Fruit fly (Drosophila melanogaster) whole organism, embryonic: ENCODE data around the gene CG46309.

Source experiments
- CG10431 ChIP-seq: fragments of 200-800 bp; sonication (Bioruptor generic); optimal IDR thresholded peaks from 3 replicates; lab custom pipeline; 2018; ENCODE audit warnings: missing biosample characterization, mild to moderate bottlenecking, missing genetic modification characterization
- CG14860 ChIP-seq: fragments of 200-800 bp; sonication (Bioruptor generic); IDR thresholded peaks from 3 replicates; pipeline ENCODE4 v1.3.6; 2022; ENCODE audit warnings: missing biosample characterization, missing genetic modification characterization; ENCODE audit not compliant: partially characterized antibody
- CG15514 ChIP-seq: fragments of 200-800 bp; sonication (Bioruptor generic); optimal IDR thresholded peaks from 3 replicates; lab custom pipeline; 2017; ENCODE audit warnings: missing biosample characterization, missing genetic modification characterization, mild to moderate bottlenecking, moderate library complexity, missing genetic modification reagents
- CG16813 ChIP-seq: fragments of 200-800 bp; sonication (Bioruptor generic); IDR thresholded peaks from 3 replicates; pipeline ENCODE4 v1.3.6; 2022; ENCODE audit warnings: missing biosample characterization, missing genetic modification characterization; ENCODE audit not compliant: partially characterized antibody
- CG17385 ChIP-seq: fragments of 200-800 bp; sonication (Bioruptor generic); optimal IDR thresholded peaks from 3 replicates; lab custom pipeline; 2018; ENCODE audit warnings: missing biosample characterization, mild to moderate bottlenecking, missing genetic modification characterization
- CG17568 ChIP-seq: fragments of 200-800 bp; sonication (Bioruptor generic); optimal IDR thresholded peaks from 2 replicates; lab custom pipeline; 2018; ENCODE audit warnings: missing biosample characterization, mild to moderate bottlenecking, missing genetic modification characterization, moderate library complexity
- CG18599 ChIP-seq: fragments of 200-800 bp; sonication (Bioruptor generic); optimal IDR thresholded peaks from 3 replicates; lab custom pipeline; 2017; ENCODE audit warnings: missing biosample characterization, missing genetic modification characterization, mild to moderate bottlenecking, moderate library complexity, missing genetic modification reagents
- CG2120 ChIP-seq: fragments of 200-800 bp; sonication (Bioruptor generic); optimal IDR thresholded peaks from 3 replicates; lab custom pipeline; 2016; ENCODE audit warnings: missing biosample characterization, missing genetic modification characterization
- CG2202 ChIP-seq: fragments of 200-800 bp; sonication (Bioruptor generic); optimal IDR thresholded peaks from 2 replicates; lab custom pipeline; 2018; ENCODE audit warnings: missing biosample characterization, mild to moderate bottlenecking, missing genetic modification characterization
- CG2678 ChIP-seq: fragments of 200-800 bp; sonication (Bioruptor generic); optimal IDR thresholded peaks from 3 replicates; lab custom pipeline; 2019; ENCODE audit warnings: missing biosample characterization, mild to moderate bottlenecking, missing genetic modification characterization, moderate library complexity
- CG2712 ChIP-seq: fragments of 200-800 bp; optimal IDR thresholded peaks from 3 replicates; lab custom pipeline; 2019; ENCODE audit warnings: missing biosample characterization, mild to moderate bottlenecking, missing genetic modification characterization, moderate library complexity
- CG31441 ChIP-seq: fragments of 200-800 bp; sonication (Bioruptor generic); IDR thresholded peaks from 2 replicates; pipeline ENCODE4 v1.3.6; 2022; ENCODE audit warnings: missing biosample characterization, missing genetic modification characterization
- CG32767 ChIP-seq: fragments of 200-800 bp; sonication (Bioruptor generic); IDR thresholded peaks from 2 replicates; pipeline ENCODE4 v1.3.6; 2022; ENCODE audit warnings: missing biosample characterization, missing genetic modification characterization
- CG6791 ChIP-seq: fragments of 200-800 bp; sonication (Bioruptor generic); IDR thresholded peaks from 3 replicates; pipeline ENCODE4 v1.3.6; 2022; ENCODE audit warnings: missing biosample characterization, missing genetic modification characterization; ENCODE audit not compliant: partially characterized antibody
- CG7963 ChIP-seq: fragments of 200-800 bp; sonication (Bioruptor generic); IDR thresholded peaks from 3 replicates; pipeline ENCODE4 v1.3.6; 2022; ENCODE audit warnings: missing biosample characterization, missing genetic modification characterization; ENCODE audit not compliant: partially characterized antibody
- CG9727 ChIP-seq: fragments of 200-800 bp; sonication (Bioruptor generic); optimal IDR thresholded peaks from 3 replicates; lab custom pipeline; 2017; ENCODE audit warnings: missing biosample characterization, mild to moderate bottlenecking, missing genetic modification characterization
- CG9817 ChIP-seq: fragments of 200-800 bp; sonication (Bioruptor generic); optimal IDR thresholded peaks from 2 replicates; lab custom pipeline; 2018; ENCODE audit warnings: missing biosample characterization, mild to moderate bottlenecking, missing genetic modification characterization, moderate library complexity
- Camta ChIP-seq: fragments of 200-800 bp; sonication (Bioruptor generic); optimal IDR thresholded peaks from 2 replicates; lab custom pipeline; 2016; ENCODE audit warnings: missing biosample characterization, missing genetic modification characterization
- Chrac-16 ChIP-seq: fragments of 200-800 bp; sonication (Bioruptor generic); optimal IDR thresholded peaks from 3 replicates; lab custom pipeline; 2016; ENCODE audit warnings: missing biosample characterization, missing genetic modification characterization
- Doc2 ChIP-seq: fragments of 200-800 bp; sonication (Bioruptor generic); IDR thresholded peaks from 2 replicates; pipeline ENCODE4 v1.3.6; 2022; ENCODE audit warnings: missing biosample characterization, missing genetic modification characterization
- GATAe ChIP-seq: fragments of 200-800 bp; sonication (Bioruptor generic); conservative IDR thresholded peaks from 2 replicates; pipeline ENCODE4 v1.3.6; 2022; ENCODE audit warnings: missing biosample characterization, missing genetic modification characterization
- HLH4C ChIP-seq: fragments of 200-800 bp; sonication (Bioruptor generic); IDR thresholded peaks from 3 replicates; pipeline ENCODE4 v1.3.6; 2022; ENCODE audit warnings: missing biosample characterization, missing genetic modification characterization; ENCODE audit not compliant: partially characterized antibody
- Hr39 ChIP-seq: fragments of >200 bp; optimal IDR thresholded peaks from 2 replicates; lab custom pipeline; 2017
- Lpt ChIP-seq: fragments of >200 bp; optimal IDR thresholded peaks from 2 replicates; lab custom pipeline; 2018; ENCODE audit warnings: missing biosample characterization, missing genetic modification characterization
- MTF-1 ChIP-seq: fragments of 200-800 bp; sonication (Bioruptor generic); optimal IDR thresholded peaks from 2 replicates; lab custom pipeline; 2018; ENCODE audit warnings: missing biosample characterization, mild to moderate bottlenecking, missing genetic modification characterization, borderline replicate concordance
- Med ChIP-seq: fragments of 200-800 bp; sonication (Bioruptor generic); peaks from one replicate; lab custom pipeline; 2016; ENCODE audit warnings: missing biosample characterization, missing genetic modification characterization, mild to moderate bottlenecking, inconsistent platforms, moderate library complexity
- Nf-YB ChIP-seq: fragments of 200-800 bp; sonication (Bioruptor generic); optimal IDR thresholded peaks from 3 replicates; lab custom pipeline; 2019; ENCODE audit warnings: missing biosample characterization, mild to moderate bottlenecking, missing genetic modification characterization, moderate library complexity
- Rx ChIP-seq: fragments of 200-800 bp; sonication (Bioruptor generic); IDR thresholded peaks from 2 replicates; pipeline ENCODE4 v1.3.6; 2022; ENCODE audit warnings: missing biosample characterization, missing genetic modification characterization
- Scr ChIP-seq: fragments of 200-800 bp; sonication (Bioruptor generic); IDR thresholded peaks from 2 replicates; pipeline ENCODE4 v1.3.6; 2022; ENCODE audit warnings: missing biosample characterization, missing genetic modification characterization; ENCODE audit not compliant: partially characterized antibody
- bbx ChIP-seq: fragments of 200-800 bp; sonication (Bioruptor generic); IDR thresholded peaks from 2 replicates; pipeline ENCODE4 v1.3.6; 2022; ENCODE audit warnings: missing biosample characterization, missing genetic modification characterization; ENCODE audit not compliant: partially characterized antibody
- grau ChIP-seq: fragments of 200-800 bp; optimal IDR thresholded peaks from 3 replicates; lab custom pipeline; 2019; ENCODE audit warnings: missing biosample characterization, mild to moderate bottlenecking, missing genetic modification characterization, moderate library complexity
- hkb ChIP-seq, 2 experiments: fragments of 200-800 bp in 1 of 2; fragments of >200 bp in 1 of 2; sonication (Bioruptor generic) in 1 of 2; IDR thresholded peaks in 1 of 2; optimal IDR thresholded peaks in 1 of 2; 2 replicates each; pipeline versions ENCODE4 v1.3.6 to Lab custom; 2017 to 2022; ENCODE audit warnings: missing biosample characterization in 1 of 2, missing genetic modification characterization in 1 of 2
- hth ChIP-seq: fragments of >200 bp; optimal IDR thresholded peaks from 2 replicates; lab custom pipeline; 2017; ENCODE audit warnings: inconsistent platforms
- insv ChIP-seq, 2 experiments: fragments of 200-800 bp; sonication (Bioruptor generic); optimal IDR thresholded peaks; 3 replicates each; lab custom pipeline; 2016 to 2018; ENCODE audit warnings: missing biosample characterization in 2 of 2, missing genetic modification characterization in 2 of 2
- pan ChIP-seq, 4 experiments: fragments of >200 bp in 3 of 4; fragments of 200-800 bp in 1 of 4; sonication (Bioruptor generic) in 1 of 4; optimal IDR thresholded peaks in 3 of 4; IDR thresholded peaks in 1 of 4; 2 replicates each; pipeline versions ENCODE4 v1.3.6 to Lab custom; 2017 to 2022; ENCODE audit warnings: missing biosample characterization in 2 of 4, missing genetic modification characterization in 2 of 4, mixed read lengths in 1 of 4
- pum ChIP-seq: fragments of 200-800 bp; sonication (Bioruptor generic); optimal IDR thresholded peaks from 2 replicates; lab custom pipeline; 2016; ENCODE audit warnings: missing biosample characterization, missing genetic modification characterization
- sima ChIP-seq: fragments of 200-800 bp; sonication (Bioruptor generic); optimal IDR thresholded peaks from 2 replicates; lab custom pipeline; 2016; ENCODE audit warnings: missing biosample characterization, missing genetic modification characterization
- tio ChIP-seq: fragments of 200-800 bp; sonication (Bioruptor generic); optimal IDR thresholded peaks from 2 replicates; lab custom pipeline; 2017; ENCODE audit warnings: missing biosample characterization, missing genetic modification characterization, inconsistent platforms
- vvl ChIP-seq: fragments of 200-800 bp; sonication (Bioruptor generic); IDR thresholded peaks from 2 replicates; pipeline ENCODE4 v1.3.6; 2022; ENCODE audit warnings: missing biosample characterization, missing genetic modification characterization

CG46309 gene

DNA sequence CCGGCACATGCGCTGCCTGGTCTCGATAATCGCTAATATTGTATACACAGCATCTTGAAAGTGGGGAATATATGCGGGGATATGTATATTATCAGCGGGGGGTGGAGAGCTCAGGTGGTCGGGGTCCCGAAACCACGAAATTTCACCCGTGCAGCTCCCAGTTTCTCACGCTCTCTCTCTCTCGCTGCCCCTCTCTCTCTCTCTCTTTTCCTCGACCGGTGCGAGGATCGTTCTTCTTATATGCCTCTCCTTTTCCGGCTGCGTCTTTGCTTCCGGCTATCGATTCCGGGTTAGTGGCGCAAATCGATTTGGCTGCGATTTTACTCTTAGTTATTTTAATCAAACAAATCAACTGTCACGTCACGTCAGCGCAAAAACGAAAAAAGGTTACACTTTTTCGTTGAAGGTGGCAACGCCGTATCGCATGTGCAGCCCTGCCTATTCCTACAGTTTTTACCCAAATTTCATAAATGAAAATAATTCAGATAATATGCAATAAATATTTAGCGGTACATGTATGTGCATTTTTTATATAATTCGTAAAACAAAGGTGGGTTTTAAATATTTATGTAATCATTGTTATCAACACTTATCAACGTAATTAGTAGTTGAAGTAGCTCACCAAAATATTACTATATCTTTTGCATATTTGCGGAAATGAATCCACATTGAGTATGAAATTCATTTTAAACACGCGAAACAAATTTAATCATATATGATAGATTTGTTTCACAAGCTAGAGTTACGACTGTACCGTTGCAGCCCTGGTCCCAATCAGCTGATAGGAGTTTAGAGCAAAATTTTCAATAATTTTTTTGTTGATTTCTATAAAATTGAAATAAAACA is 48.1 kb upstream of the CG46309 start, which contains the start of the genes heix and CG17328 (continued):
- TF ChIP-seq CG17385 (GFP tag; lab: Kevin White, UChicago) (peak; percentile 58), Lpt (GFP tag; lab: Kevin White, UChicago) (no peak), MTF-1 (GFP tag; lab: Kevin White, UChicago) (no peak), tio (GFP tag; lab: Kevin White, UChicago) (peak; percentile 80), Nf-YB (GFP tag; lab: Kevin White, UChicago) (peak; percentile 43), sima (GFP tag; lab: Kevin White, UChicago) (no peak), hkb (optimal IDR thresholded peaks at IDR 0.05; lab: Kevin White, UChicago) (peak; percentile 4), hkb (GFP tag; IDR thresholded peaks at IDR 0.05; lab: Robert Waterston, UW) (peak; percentile 37; the same call in 1 of the 2 replicates), vvl (GFP tag; lab: Robert Waterston, UW) (peak; percentile 73), Camta (GFP tag; lab: Kevin White, UChicago) (peak; percentile 49), grau (tag; lab: Kevin White, UChicago) (peak; percentile 99), CG2678 (tag; lab: Kevin White, UChicago) (no peak), Hr39 (lab: Kevin White, UChicago) (no peak), Rx (peak; percentile 52), CG10431 (no peak), Doc2 (GFP tag; lab: Robert Waterston, UW) (no peak), Chrac-16 (peak; percentile 81), CG2712 (tag; lab: Kevin White, UChicago) (peak; percentile 74), CG2120 (GFP tag; lab: Kevin White, UChicago) (peak; percentile 87), CG17568 (GFP tag; lab: Kevin White, UChicago) (peak; percentile 42), Scr (GFP tag; lab: Robert Waterston, UW) (no peak), GATAe (no peak), CG18599 (GFP tag; lab: Kevin White, UChicago) (peak; percentile 72)

DNA sequence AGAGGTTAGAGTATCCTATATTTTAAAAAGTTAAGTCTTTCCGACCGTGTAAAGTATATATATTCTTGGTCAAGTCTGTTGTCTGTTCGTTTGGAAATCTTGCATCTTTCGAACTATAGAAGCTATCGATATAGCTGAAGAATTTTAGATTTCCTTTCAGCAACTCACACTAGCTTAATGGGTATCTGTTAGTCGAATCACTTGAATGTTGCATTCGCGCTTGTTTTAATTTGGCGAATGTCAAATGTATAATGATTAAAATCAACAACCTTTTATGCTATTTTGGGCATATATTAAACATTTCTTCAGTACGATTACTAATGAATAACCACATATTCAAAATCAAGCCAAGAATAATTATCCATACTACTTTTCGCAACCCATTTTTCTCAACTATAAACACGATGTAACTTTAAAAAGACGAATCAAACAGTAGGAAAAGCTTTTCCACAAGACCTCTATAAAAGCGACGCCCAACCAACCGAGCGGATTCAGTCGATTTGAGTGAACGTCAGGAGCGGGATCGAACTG is 42.2 kb upstream of the CG46309 start, which contains the start of gene Cyp303a1:
Gene Cyp303a1 (plus strand): TSS at position 481 of the 531 bp plus-strand sequence.
- TF ChIP-seq CG14860 (GFP tag; lab: Robert Waterston, UW), result peak; percentile 42; the same call in 2 of the 3 replicates
- peak; percentile 28; the same call in 1 of the 2 replicates for TF ChIP-seq bbx
- peak; percentile 64; the same call in 2 of the 3 replicates for TF ChIP-seq HLH4C (GFP tag; lab: Robert Waterston, UW)
- peak; percentile 58 for TF ChIP-seq CG16813 (GFP tag; lab: Robert Waterston, UW)
- no peak for TF ChIP-seq pan (optimal IDR thresholded peaks at IDR 0.05; lab: Kevin White, UChicago)
- TF ChIP-seq pan (GFP tag; optimal IDR thresholded peaks at IDR 0.05 in 1 of 2, IDR thresholded peaks at IDR 0.05 in 1 of 2), result no peak
- TF ChIP-seq pum (GFP tag; lab: Kevin White, UChicago), result no peak
- TF ChIP-seq CG6791 (GFP tag; lab: Robert Waterston, UW), result peak; percentile 66; the same call in 1 of the 3 replicates
- no peak for TF ChIP-seq insv (GFP tag; optimal IDR thresholded peaks at IDR 0.05; lab: Kevin White, UChicago)
- 0 out of 3 replicates have a peak, but pooled peaks have one; percentile 53 for TF ChIP-seq CG7963 (GFP tag; lab: Robert Waterston, UW)
- 0 out of 2 replicates have a peak, but pooled peaks have one; percentile 23 for TF ChIP-seq Scr (GFP tag; lab: Robert Waterston, UW)

DNA sequence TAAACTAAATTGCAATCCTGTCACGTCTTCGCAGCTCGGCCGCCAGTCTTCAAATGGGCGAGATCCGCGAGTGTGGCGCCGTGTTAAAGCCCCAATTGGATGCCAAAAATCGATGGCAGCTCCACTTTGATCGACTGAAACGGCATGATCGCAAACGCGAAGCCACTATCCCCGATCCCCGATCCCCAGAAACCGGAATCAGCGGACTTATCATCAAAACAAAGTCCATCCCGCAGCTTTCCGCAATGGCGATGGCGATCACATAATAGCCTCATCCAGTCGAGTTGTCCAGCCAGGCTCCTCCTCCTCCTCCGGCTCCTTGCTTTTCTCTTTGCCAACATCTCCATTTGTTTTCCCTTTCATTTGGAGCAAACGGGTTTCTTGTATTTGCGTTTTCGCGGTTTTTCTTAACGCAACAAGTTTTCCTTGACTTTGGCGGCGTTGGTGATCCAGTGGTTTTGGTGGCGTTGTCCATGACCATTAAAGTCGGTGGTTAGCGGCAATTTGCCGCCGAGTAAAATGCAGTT is 41.5 kb upstream of the CG46309 start, which contains the start of gene CG13258:
Gene CG13258 (minus strand): TSS at position 51 of the 527 bp plus-strand sequence.
- no peak for TF ChIP-seq hth (lab: Kevin White, UChicago)
- no peak for TF ChIP-seq CG32767 (GFP tag; lab: Robert Waterston, UW)
- no peak for TF ChIP-seq CG15514 (GFP tag; lab: Kevin White, UChicago)
- no peak for TF ChIP-seq CG9727
- peak; percentile 3 for TF ChIP-seq Med (GFP tag; lab: Kevin White, UChicago)
- TF ChIP-seq CG9817, result no peak
- no peak for TF ChIP-seq CG2202
- TF ChIP-seq CG31441 (GFP tag; lab: Robert Waterston, UW), result no peak
